Fruit fly (Drosophila melanogaster): ENCODE measurements around the gene CG34132.
A peak's percentile ranks its signal among the peaks of the same experiment; 100 is the strongest.

CG34132 gene

dm6 chr2L:7890654-7891114 is 5.4 kb downstream of the CG34132 start, which contains the start of gene Spn28Db (continued):
- peak in 1 of 2 experiments; percentile 7 for TF ChIP-seq dpn (GFP tag; optimal IDR thresholded peaks at IDR 0.05)
- no peak for TF ChIP-seq CG7372 (GFP tag; IDR thresholded peaks at IDR 0.05)
- TF ChIP-seq Bdp1 (GFP tag; optimal IDR thresholded peaks at IDR 0.05), result no peak
- TF ChIP-seq vfl (GFP tag; optimal IDR thresholded peaks at IDR 0.05), result no peak
- TF ChIP-seq HHEX (GFP tag; optimal IDR thresholded peaks at IDR 0.05), result no peak
- no peak for TF ChIP-seq shn (GFP tag; optimal IDR thresholded peaks at IDR 0.05)
- no peak for TF ChIP-seq Dad (GFP tag; optimal IDR thresholded peaks at IDR 0.05)
- no peak for TF ChIP-seq fru (optimal IDR thresholded peaks at IDR 0.05)
- TF ChIP-seq Hr39 (optimal IDR thresholded peaks at IDR 0.05), result no peak
- TF ChIP-seq ac (GFP tag; optimal IDR thresholded peaks at IDR 0.05), result no peak
- TF ChIP-seq CG1603 (tag; optimal IDR thresholded peaks at IDR 0.05), result peak; percentile 52
- no peak for TF ChIP-seq CoRest (tag; optimal IDR thresholded peaks at IDR 0.05)
- TF ChIP-seq BtbVII (GFP tag; optimal IDR thresholded peaks at IDR 0.05), result no peak
- no peak for TF ChIP-seq otp (GFP tag; IDR thresholded peaks at IDR 0.05)
- TF ChIP-seq CG14860 (GFP tag; IDR thresholded peaks at IDR 0.05; ENCODE audit: partially characterized antibody), result no peak
- TF ChIP-seq mirr (GFP tag; optimal IDR thresholded peaks at IDR 0.05), result no peak
- peak; percentile 80 for TF ChIP-seq Med (GFP tag)
- TF ChIP-seq CG17359 (tag; optimal IDR thresholded peaks at IDR 0.05), result no peak
- no peak for TF ChIP-seq ems (GFP tag; optimal IDR thresholded peaks at IDR 0.05)
- TF ChIP-seq CG14050 (GFP tag; IDR thresholded peaks at IDR 0.05), result no peak
- TF ChIP-seq sob (GFP tag; IDR thresholded peaks at IDR 0.05), result peak; percentile 58; the same call in 1 of the 2 replicates
- TF ChIP-seq Ssrp (tag; optimal IDR thresholded peaks at IDR 0.05), result no peak
- no peak for TF ChIP-seq ken (GFP tag; IDR thresholded peaks at IDR 0.05)
- peak; percentile 4 for TF ChIP-seq Dek (tag; optimal IDR thresholded peaks at IDR 0.05)
- no peak for TF ChIP-seq CG6272 (GFP tag; IDR thresholded peaks at IDR 0.05)
- TF ChIP-seq pum (GFP tag; optimal IDR thresholded peaks at IDR 0.05), result no peak
- TF ChIP-seq CG8089 (GFP tag; optimal IDR thresholded peaks at IDR 0.05), result no peak
- TF ChIP-seq Fer3 (tag; optimal IDR thresholded peaks at IDR 0.05), result no peak
- no peak for TF ChIP-seq Fer1 (GFP tag; optimal IDR thresholded peaks at IDR 0.05)
- no peak for TF ChIP-seq CG11247 (GFP tag; IDR thresholded peaks at IDR 0.05)
- peak; percentile 9 for TF ChIP-seq Dp (GFP tag; optimal IDR thresholded peaks at IDR 0.05)
- TF ChIP-seq knrl (GFP tag; IDR thresholded peaks at IDR 0.05; ENCODE audit: partially characterized antibody), result peak; percentile 73
- peak; percentile 11 for TF ChIP-seq nmo (GFP tag; optimal IDR thresholded peaks at IDR 0.05)
- TF ChIP-seq CG11456 (GFP tag; IDR thresholded peaks at IDR 0.05), result no peak
- TF ChIP-seq CG1529 (GFP tag; optimal IDR thresholded peaks at IDR 0.05), result no peak
- TF ChIP-seq pho (GFP tag; optimal IDR thresholded peaks at IDR 0.05), result peak; percentile 33
- TF ChIP-seq pita (GFP tag; optimal IDR thresholded peaks at IDR 0.05), result peak; percentile 50
- TF ChIP-seq croc (GFP tag; conservative IDR thresholded peaks at IDR 0.05), result no peak
- TF ChIP-seq CG18764 (GFP tag; optimal IDR thresholded peaks at IDR 0.05), result peak; percentile 10
- TF ChIP-seq gro (GFP tag; optimal IDR thresholded peaks at IDR 0.05), result no peak
- TF ChIP-seq CG31388 (GFP tag; optimal IDR thresholded peaks at IDR 0.05), result peak; percentile 3
- no peak for TF ChIP-seq Xrp1 (GFP tag; IDR thresholded peaks at IDR 0.05)
- TF ChIP-seq CG33213 (GFP tag; optimal IDR thresholded peaks at IDR 0.05), result peak; percentile 52
- TF ChIP-seq cwo (GFP tag; optimal IDR thresholded peaks at IDR 0.05), result no peak
- no peak for TF ChIP-seq CG9817 (tag; optimal IDR thresholded peaks at IDR 0.05)
- TF ChIP-seq Mad (GFP tag; optimal IDR thresholded peaks at IDR 0.05), result no peak
- no peak for TF ChIP-seq tgo (GFP tag; IDR thresholded peaks at IDR 0.05)
- no peak for TF ChIP-seq zfh1 (GFP tag; IDR thresholded peaks at IDR 0.05)
- TF ChIP-seq CG4854 (GFP tag; optimal IDR thresholded peaks at IDR 0.05), result no peak
- peak; percentile 41 for TF ChIP-seq CG3163 (GFP tag; optimal IDR thresholded peaks at IDR 0.05)
- TF ChIP-seq bsh (GFP tag; optimal IDR thresholded peaks at IDR 0.05), result no peak
- no peak for TF ChIP-seq vvl (GFP tag; IDR thresholded peaks at IDR 0.05)
- TF ChIP-seq CG5953 (GFP tag; IDR thresholded peaks at IDR 0.05), result no peak

Data from whole organism, embryonic.